Fruit fly (Drosophila melanogaster): ENCODE results near the gene CG31253.

Gene CG31253

dm6 chr3R:27922673-27923175, 37.6 kb downstream of the CG31253 start, which contains the start of gene RpL4 (continued):
- TF ChIP-seq Oaz (GFP tag; IDR thresholded peaks at IDR 0.05) (peak; percentile 69), salm (tag; optimal IDR thresholded peaks at IDR 0.05) (peak; percentile 76), CG13424 (tag; optimal IDR thresholded peaks at IDR 0.05) (peak; percentile 60), tgo (GFP tag; IDR thresholded peaks at IDR 0.05) (peak; percentile 67), CG2875 (GFP tag; optimal IDR thresholded peaks at IDR 0.05) (peak; percentile 88), CG5953 (GFP tag; IDR thresholded peaks at IDR 0.05) (peak; percentile 88), pfk (GFP tag; optimal IDR thresholded peaks at IDR 0.05) (peak; percentile 83), da (GFP tag; optimal IDR thresholded peaks at IDR 0.05) (peak; percentile 40), grn (GFP tag; optimal IDR thresholded peaks at IDR 0.05) (peak; percentile 44), CG4328 (GFP tag; optimal IDR thresholded peaks at IDR 0.05) (peak; percentile 88), dimm (GFP tag; IDR thresholded peaks at IDR 0.05) (peak; percentile 51; the same call in 1 of the 2 replicates), ase (GFP tag; IDR thresholded peaks at IDR 0.05) (peak; percentile 74; the same call in 2 of the 3 replicates), CG3163 (GFP tag; optimal IDR thresholded peaks at IDR 0.05) (peak; percentile 60), CG15514 (GFP tag; optimal IDR thresholded peaks at IDR 0.05) (peak; percentile 83), Ets97D (GFP tag; optimal IDR thresholded peaks at IDR 0.05) (peak; percentile 99), CG8281 (tag; optimal IDR thresholded peaks at IDR 0.05) (peak; percentile 62), CG7556 (GFP tag; optimal IDR thresholded peaks at IDR 0.05) (peak; percentile 67), CG10267 (tag; optimal IDR thresholded peaks at IDR 0.05) (peak; percentile 90), HHEX (GFP tag; optimal IDR thresholded peaks at IDR 0.05) (peak; percentile 87), Atf6 (GFP tag; IDR thresholded peaks at IDR 0.05) (peak; percentile 77), aop (GFP tag; IDR thresholded peaks at IDR 0.05) (no peak), Hr3 (GFP tag; optimal IDR thresholded peaks at IDR 0.05) (peak; percentile 61), insv (GFP tag; optimal IDR thresholded peaks at IDR 0.05) (peak in 1 of 2 experiments; percentile 81), Drgx (GFP tag; IDR thresholded peaks at IDR 0.05) (0 out of 2 replicates have a peak, but pooled peaks have one; percentile 15), Meics (GFP tag; optimal IDR thresholded peaks at IDR 0.05) (peak; percentile 93), stwl (tag; optimal IDR thresholded peaks at IDR 0.05) (peak; percentile 69), CG3838 (GFP tag; optimal IDR thresholded peaks at IDR 0.05) (peak; percentile 77), bcd (GFP tag; optimal IDR thresholded peaks at IDR 0.05) (peak; percentile 92), CHES-1-like (GFP tag; optimal IDR thresholded peaks at IDR 0.05) (peak; percentile 77), sc (optimal IDR thresholded peaks at IDR 0.05) (no peak), sc (GFP tag; optimal IDR thresholded peaks at IDR 0.05) (peak; percentile 88), unc-4 (GFP tag; IDR thresholded peaks at IDR 0.05; ENCODE audit: partially characterized antibody) (no peak), ATbp (GFP tag; optimal IDR thresholded peaks at IDR 0.05) (peak; percentile 84), chif (GFP tag; optimal IDR thresholded peaks at IDR 0.05) (peak; percentile 68 to 84), BEAF-32 (GFP tag; optimal IDR thresholded peaks at IDR 0.05) (peak; percentile 37), disco-r (GFP tag; optimal IDR thresholded peaks at IDR 0.05) (peak; percentile 74), CG8089 (GFP tag; optimal IDR thresholded peaks at IDR 0.05) (peak; percentile 78), CG12769 (tag; optimal IDR thresholded peaks at IDR 0.05) (no peak), CG6654 (GFP tag; optimal IDR thresholded peaks at IDR 0.05) (peak; percentile 65), CG9437 (GFP tag; optimal IDR thresholded peaks at IDR 0.05) (peak; percentile 88), CG30020 (tag; optimal IDR thresholded peaks at IDR 0.05) (peak; percentile 38), knrl (GFP tag; IDR thresholded peaks at IDR 0.05; ENCODE audit: partially characterized antibody) (no peak), CG4282 (GFP tag; optimal IDR thresholded peaks at IDR 0.05) (no peak), Ets65A (GFP tag) (peak; percentile 98), Hey (tag; optimal IDR thresholded peaks at IDR 0.05) (peak; percentile 83), danr (GFP tag; IDR thresholded peaks at IDR 0.05) (peak; percentile 39; the same call in 1 of the 2 replicates), pum (GFP tag; optimal IDR thresholded peaks at IDR 0.05) (peak; percentile 51), gcm2 (GFP tag; optimal IDR thresholded peaks at IDR 0.05) (peak; percentile 79), dmrt11E (tag; optimal IDR thresholded peaks at IDR 0.05) (peak; percentile 79), CG1792 (GFP tag; optimal IDR thresholded peaks at IDR 0.05) (peak; percentile 65)
